Worm (Caenorhabditis elegans): ENCODE data around the gene srz-5.
A peak's percentile ranks its signal among the peaks of the same experiment; 100 is the strongest.

The srz-5 gene

ce11 chrII:3518961-3519544 is 4.5 kb upstream of the srz-5 start, which contains the start of gene clec-126 (continued):
- TF ChIP-seq ceh-82 (tag; optimal IDR thresholded peaks at IDR 0.05), result no peak
- TF ChIP-seq set-16 (GFP tag; IDR thresholded peaks at IDR 0.05), result peak; percentile 43; the same call in 1 of the 2 replicates
- no peak for TF ChIP-seq nhr-10 (tag; optimal IDR thresholded peaks at IDR 0.05)
- TF ChIP-seq F37D6.2 (tag; optimal IDR thresholded peaks at IDR 0.05), result peak; percentile 63
- no peak for TF ChIP-seq ZK546.5 (tag; optimal IDR thresholded peaks at IDR 0.05)
- 0 out of 2 replicates have a peak, but pooled peaks have one; percentile 12 for TF ChIP-seq mxl-2 (GFP tag; conservative IDR thresholded peaks at IDR 0.05)
- TF ChIP-seq Y5F2A.4 (GFP tag; optimal IDR thresholded peaks at IDR 0.05), result peak; percentile 71
- no peak for TF ChIP-seq pqm-1 (tag; optimal IDR thresholded peaks at IDR 0.05)
- TF ChIP-seq lin-1 (GFP tag; IDR thresholded peaks at IDR 0.05), result no peak
- no peak; the same call in 1 of the 2 replicates for TF ChIP-seq Y75B8A.6 (GFP tag; IDR thresholded peaks at IDR 0.05)
- peak; percentile 71; the same call in 1 of the 2 replicates for TF ChIP-seq tra-1 (GFP tag; IDR thresholded peaks at IDR 0.05)
- TF ChIP-seq mxl-3 (GFP tag; optimal IDR thresholded peaks at IDR 0.05), result peak; percentile 63
- peak; percentile 80 for TF ChIP-seq vab-7 (GFP tag; IDR thresholded peaks at IDR 0.05)
- TF ChIP-seq dmd-9 (GFP tag; IDR thresholded peaks at IDR 0.05), result peak; percentile 78
- peak; percentile 91 for TF ChIP-seq spr-1 (tag; optimal IDR thresholded peaks at IDR 0.05)
- TF ChIP-seq hmg-1.1 (GFP tag; IDR thresholded peaks at IDR 0.05), result peak; percentile 84
- TF ChIP-seq ctbp-1 (GFP tag; IDR thresholded peaks at IDR 0.05), result peak; percentile 74
- peak; percentile 73 for TF ChIP-seq snpc-1.2 (GFP tag; IDR thresholded peaks at IDR 0.05)
- no peak for TF ChIP-seq ZK337.2 (GFP tag; IDR thresholded peaks at IDR 0.05)
- peak; percentile 91 for TF ChIP-seq lin-13 (GFP tag; optimal IDR thresholded peaks at IDR 0.05)
- peak; percentile 58 for TF ChIP-seq mes-2 (tag; optimal IDR thresholded peaks at IDR 0.05; ENCODE audit: poor library complexity, severe bottlenecking)
- TF ChIP-seq egl-43 (GFP tag; IDR thresholded peaks at IDR 0.05), result peak; percentile 91
- TF ChIP-seq T26A8.4 (GFP tag; IDR thresholded peaks at IDR 0.05), result peak; percentile 80
- 0 out of 2 replicates have a peak, but pooled peaks have one; percentile 11 for TF ChIP-seq zfp-3 (GFP tag; conservative IDR thresholded peaks at IDR 0.05)
- TF ChIP-seq dmd-6 (GFP tag; IDR thresholded peaks at IDR 0.05), result peak; percentile 64
- peak; percentile 83 for TF ChIP-seq rbr-2 (tag; optimal IDR thresholded peaks at IDR 0.05)
- TF ChIP-seq mep-1 (tag; optimal IDR thresholded peaks at IDR 0.05), result peak; percentile 88
- peak in 1 of 2 experiments; percentile 45 for TF ChIP-seq hif-1 (tag; optimal IDR thresholded peaks at IDR 0.05)
- peak; percentile 98 for TF ChIP-seq aha-1 (tag)
- peak; percentile 77 for TF ChIP-seq madf-9 (GFP tag; conservative IDR thresholded peaks at IDR 0.05)
- TF ChIP-seq Y105C5A.15 (GFP tag; IDR thresholded peaks at IDR 0.05), result peak; percentile 31; the same call in 1 of the 2 replicates
- TF ChIP-seq lin-29 (GFP tag; IDR thresholded peaks at IDR 0.05), result 0 out of 2 replicates have a peak, but pooled peaks have one; percentile 10
- TF ChIP-seq ama-1 (optimal IDR thresholded peaks at IDR 0.05), result no peak
- no peak for TF ChIP-seq zag-1 (tag; optimal IDR thresholded peaks at IDR 0.05)
- peak; percentile 12 for TF ChIP-seq snpc-4 (tag; optimal IDR thresholded peaks at IDR 0.05)
- TF ChIP-seq nhr-42 (GFP tag; IDR thresholded peaks at IDR 0.05), result no peak; the same call in 1 of the 2 replicates
- TF ChIP-seq nhr-237 (tag; optimal IDR thresholded peaks at IDR 0.05), result no peak
- TF ChIP-seq unc-130 (GFP tag; optimal IDR thresholded peaks at IDR 0.05), result peak; percentile 68
- TF ChIP-seq ces-1 (GFP tag; optimal IDR thresholded peaks at IDR 0.05), result no peak
- TF ChIP-seq nhr-28 (tag; optimal IDR thresholded peaks at IDR 0.05), result peak; percentile 54
- TF ChIP-seq R02D3.7 (tag; optimal IDR thresholded peaks at IDR 0.05), result no peak
- peak in 1 of 2 experiments; percentile 11 for TF ChIP-seq mdl-1 (tag; optimal IDR thresholded peaks at IDR 0.05)
- TF ChIP-seq D1046.2 (GFP tag; IDR thresholded peaks at IDR 0.05), result peak; percentile 73; the same call in 1 of the 2 replicates
- TF ChIP-seq dve-1 (tag; optimal IDR thresholded peaks at IDR 0.05; ENCODE audit: insufficient read depth), result peak; percentile 99
- peak; percentile 82 for TF ChIP-seq nhr-48 (tag; optimal IDR thresholded peaks at IDR 0.05)
- peak; percentile 48 for TF ChIP-seq F10B5.3 (tag; optimal IDR thresholded peaks at IDR 0.05)
- TF ChIP-seq saeg-2 (GFP tag; IDR thresholded peaks at IDR 0.05), result no peak
- no peak for TF ChIP-seq unc-39 (tag; optimal IDR thresholded peaks at IDR 0.05)
- TF ChIP-seq dpl-1 (GFP tag; optimal IDR thresholded peaks at IDR 0.05), result peak; percentile 47
- no peak for TF ChIP-seq lin-15B (tag; optimal IDR thresholded peaks at IDR 0.05)
- peak; percentile 65 for TF ChIP-seq zip-2 (tag; optimal IDR thresholded peaks at IDR 0.05)
